Worm (Caenorhabditis elegans) whole organism, L4/young adult: Measurements from ENCODE around the gene R04B5.5.

Experiments used
- W03F9.2 ChIP-seq: fragments of 150-350 bp; optimal IDR thresholded peaks from 2 replicates; lab custom pipeline; 2014; ENCODE audit warnings: missing biosample characterization, missing genetic modification characterization
- dao-5 ChIP-seq: sonication (generic microtip); optimal IDR thresholded peaks from 2 replicates; lab custom pipeline; 2016; ENCODE audit warnings: missing genotype, missing genetic modification characterization, moderate library complexity, missing compliant biosample characterization
- him-1 ChIP-seq: sonication (generic microtip); optimal IDR thresholded peaks from 2 replicates; lab custom pipeline; 2016; ENCODE audit warnings: missing genotype, missing genetic modification reagents, missing genetic modification characterization, missing compliant biosample characterization

The R04B5.5 gene

ce11 chrV:10133277-10133676 is 46.0 kb downstream of the R04B5.5 start:
- TF ChIP-seq him-1 (tag; lab: Kevin White, UChicago) (no peak), dao-5 (tag; lab: Kevin White, UChicago) (no peak), W03F9.2 (tag; lab: Kevin White, UChicago) (no peak)

- TF ChIP-seq him-1 (tag; lab: Kevin White, UChicago) (no peak), dao-5 (tag; lab: Kevin White, UChicago) (no peak)
Measured at ce11 chrV:10134077-10134693, 46.9 kb downstream of the R04B5.5 start, which contains the start of the genes C08B6.18, wdr-20 and C08B6.8. C08B6.18 (minus strand) TSS chrV:10134127. wdr-20 (minus strand) TSS chrV:10134158. C08B6.8 (plus strand) TSS chrV:10134643.
